Fruit fly (Drosophila melanogaster) whole organism, embryonic: ENCODE results near the gene CG33230.
A peak's percentile ranks its signal among the peaks of the same experiment; 100 is the strongest.

Experiments used
- Bdp1 ChIP-seq: fragments of 200-800 bp; sonication (Bioruptor generic); optimal IDR thresholded peaks from 3 replicates; lab custom pipeline; 2016; ENCODE audit warnings: missing biosample characterization, missing genetic modification characterization
- CG10565 ChIP-seq: fragments of 200-800 bp; sonication (Bioruptor generic); optimal IDR thresholded peaks from 3 replicates; lab custom pipeline; 2016; ENCODE audit warnings: missing biosample characterization, mild to moderate bottlenecking, missing genetic modification characterization
- CG13296 ChIP-seq: fragments of 200-800 bp; sonication (Bioruptor generic); optimal IDR thresholded peaks from 3 replicates; lab custom pipeline; 2018; ENCODE audit warnings: missing biosample characterization, mild to moderate bottlenecking, missing genetic modification characterization
- CG15011 ChIP-seq: fragments of 200-800 bp; sonication (Bioruptor generic); optimal IDR thresholded peaks from 3 replicates; lab custom pipeline; 2018; ENCODE audit warnings: missing biosample characterization, mild to moderate bottlenecking, missing genetic modification characterization
- CG15514 ChIP-seq: fragments of 200-800 bp; sonication (Bioruptor generic); optimal IDR thresholded peaks from 3 replicates; lab custom pipeline; 2017; ENCODE audit warnings: missing biosample characterization, missing genetic modification characterization, mild to moderate bottlenecking, moderate library complexity, missing genetic modification reagents
- CG16863 ChIP-seq: fragments of 200-800 bp; sonication (Bioruptor generic); optimal IDR thresholded peaks from 3 replicates; lab custom pipeline; 2016; ENCODE audit warnings: missing biosample characterization, missing genetic modification characterization
- CG17328 ChIP-seq: fragments of 200-800 bp; sonication (Bioruptor generic); IDR thresholded peaks from 2 replicates; pipeline ENCODE4 v1.3.6; 2022; ENCODE audit warnings: missing biosample characterization, missing genetic modification characterization
- CG17612 ChIP-seq: fragments of 200-800 bp; sonication (Bioruptor generic); IDR thresholded peaks from 2 replicates; pipeline ENCODE4 v1.3.6; 2022; ENCODE audit warnings: missing biosample characterization, missing genetic modification characterization
- CG18011 ChIP-seq: fragments of 200-800 bp; sonication (Bioruptor generic); optimal IDR thresholded peaks from 2 replicates; lab custom pipeline; 2017; ENCODE audit warnings: missing biosample characterization, missing genetic modification characterization, mild to moderate bottlenecking, moderate library complexity, missing genotype
- CG18619 ChIP-seq: fragments of 200-800 bp; sonication (Bioruptor generic); optimal IDR thresholded peaks from 3 replicates; lab custom pipeline; 2017; ENCODE audit warnings: missing biosample characterization, mild to moderate bottlenecking, missing genetic modification characterization
- CG31388 ChIP-seq: fragments of 200-800 bp; sonication (Bioruptor generic); optimal IDR thresholded peaks from 2 replicates; lab custom pipeline; 2016; ENCODE audit warnings: missing biosample characterization, missing genetic modification characterization
- CG3163 ChIP-seq: fragments of 200-800 bp; sonication (Bioruptor generic); optimal IDR thresholded peaks from 3 replicates; lab custom pipeline; 2016; ENCODE audit warnings: missing biosample characterization, missing genetic modification characterization
- CG34376 ChIP-seq: fragments of 200-800 bp; sonication (Bioruptor generic); optimal IDR thresholded peaks from 2 replicates; lab custom pipeline; 2018; ENCODE audit warnings: missing biosample characterization, mild to moderate bottlenecking, missing genetic modification characterization
- CG34422 ChIP-seq: fragments of 200-800 bp; sonication (Bioruptor generic); IDR thresholded peaks from 3 replicates; pipeline ENCODE4 v1.3.6; 2022; ENCODE audit warnings: missing biosample characterization, missing genetic modification characterization
- CG6175 ChIP-seq: fragments of 200-800 bp; sonication (Bioruptor generic); IDR thresholded peaks from 3 replicates; pipeline ENCODE4 v1.3.6; 2022; ENCODE audit warnings: missing biosample characterization, missing genetic modification characterization
- CG6654 ChIP-seq: fragments of 200-800 bp; sonication (Bioruptor generic); optimal IDR thresholded peaks from 2 replicates; lab custom pipeline; 2017; ENCODE audit warnings: missing biosample characterization, mild to moderate bottlenecking, missing genetic modification characterization
- CG7786 ChIP-seq: fragments of 200-800 bp; sonication (Bioruptor generic); optimal IDR thresholded peaks from 2 replicates; lab custom pipeline; 2016; ENCODE audit warnings: missing biosample characterization, missing genetic modification characterization
- CG7987 ChIP-seq: fragments of 200-800 bp; sonication (Bioruptor generic); optimal IDR thresholded peaks from 2 replicates; lab custom pipeline; 2018; ENCODE audit warnings: missing biosample characterization, mild to moderate bottlenecking, missing genetic modification characterization, moderate library complexity
- CG8765 ChIP-seq: fragments of 200-800 bp; sonication (Bioruptor generic); IDR thresholded peaks from 2 replicates; pipeline ENCODE4 v1.3.6; 2022; ENCODE audit warnings: missing biosample characterization, missing genetic modification characterization
- CG9437 ChIP-seq: fragments of 200-800 bp; sonication (Bioruptor generic); optimal IDR thresholded peaks from 2 replicates; lab custom pipeline; 2018; ENCODE audit warnings: missing biosample characterization, mild to moderate bottlenecking, missing genetic modification characterization
- E2f2 ChIP-seq: fragments of 200-800 bp; sonication (Bioruptor generic); IDR thresholded peaks from 2 replicates; pipeline ENCODE4 v1.3.6; 2022; ENCODE audit warnings: missing biosample characterization, missing genetic modification characterization
- HHEX ChIP-seq: fragments of 200-800 bp; sonication (Bioruptor generic); optimal IDR thresholded peaks from 3 replicates; lab custom pipeline; 2017; ENCODE audit warnings: missing biosample characterization, mild to moderate bottlenecking, missing genetic modification characterization, missing genetic modification reagents
- Lim3 ChIP-seq: fragments of 200-800 bp; sonication (Bioruptor generic); IDR thresholded peaks from 2 replicates; pipeline ENCODE4 v1.3.6; 2022; ENCODE audit warnings: missing biosample characterization, missing genetic modification characterization
- NK7.1 ChIP-seq: fragments of 200-800 bp; sonication (Bioruptor generic); optimal IDR thresholded peaks from 3 replicates; lab custom pipeline; 2016; ENCODE audit warnings: missing biosample characterization, missing genetic modification characterization
- Nf-YC ChIP-seq: fragments of 200-800 bp; optimal IDR thresholded peaks from 3 replicates; lab custom pipeline; 2019; ENCODE audit warnings: missing biosample characterization, mild to moderate bottlenecking, missing genetic modification characterization, moderate library complexity
- NfI ChIP-seq: fragments of 200-800 bp; sonication (Bioruptor generic); optimal IDR thresholded peaks from 3 replicates; lab custom pipeline; 2018; ENCODE audit warnings: missing biosample characterization, mild to moderate bottlenecking, missing genetic modification characterization, moderate library complexity
- Oli ChIP-seq: fragments of 200-800 bp; sonication (Bioruptor generic); optimal IDR thresholded peaks from 2 replicates; lab custom pipeline; 2018; ENCODE audit warnings: missing biosample characterization, mild to moderate bottlenecking, missing genetic modification characterization, moderate library complexity
- Optix ChIP-seq: fragments of 200-800 bp; sonication (Bioruptor generic); IDR thresholded peaks from 3 replicates; pipeline ENCODE4 v1.3.6; 2022; ENCODE audit warnings: missing biosample characterization, missing genetic modification characterization
- Pdp1 ChIP-seq, 2 experiments: fragments of 200-800 bp; sonication (Bioruptor generic); optimal IDR thresholded peaks; 3 replicates each; lab custom pipeline; 2016; ENCODE audit warnings: missing biosample characterization in 2 of 2, missing genetic modification characterization in 2 of 2, mild to moderate bottlenecking in 1 of 2, moderate library complexity in 1 of 2
- Ptx1 ChIP-seq: fragments of 200-800 bp; sonication (Bioruptor generic); IDR thresholded peaks from 2 replicates; pipeline ENCODE4 v1.3.6; 2022; ENCODE audit warnings: missing biosample characterization, missing genetic modification characterization
- Spps ChIP-seq: fragments of 200-800 bp; sonication (Bioruptor generic); optimal IDR thresholded peaks from 2 replicates; lab custom pipeline; 2018; ENCODE audit warnings: missing biosample characterization, mild to moderate bottlenecking, missing genetic modification characterization
- Usf ChIP-seq: fragments of 200-800 bp; sonication (Bioruptor generic); optimal IDR thresholded peaks from 2 replicates; lab custom pipeline; 2017; ENCODE audit warnings: missing genotype, missing biosample characterization, missing genetic modification characterization
- YL-1 ChIP-seq: fragments of 200-800 bp; sonication (Bioruptor generic); optimal IDR thresholded peaks from 3 replicates; lab custom pipeline; 2017; ENCODE audit warnings: missing biosample characterization, mild to moderate bottlenecking, missing genetic modification characterization
- ap ChIP-seq: fragments of 200-800 bp; sonication (Bioruptor generic); IDR thresholded peaks from 2 replicates; pipeline ENCODE4 v1.3.6; 2022; ENCODE audit warnings: missing biosample characterization, missing genetic modification characterization
- ase ChIP-seq: fragments of 200-800 bp; sonication (Bioruptor generic); IDR thresholded peaks from 3 replicates; pipeline ENCODE4 v1.3.6; 2022; ENCODE audit warnings: missing biosample characterization, missing genetic modification characterization
- br ChIP-seq: fragments of >200 bp; optimal IDR thresholded peaks from 2 replicates; lab custom pipeline; 2017
- chif ChIP-seq, 2 experiments: fragments of 200-800 bp; sonication (Bioruptor generic); optimal IDR thresholded peaks; 3 replicates each; lab custom pipeline; 2016; ENCODE audit warnings: missing biosample characterization in 2 of 2, missing genetic modification characterization in 2 of 2
- chn ChIP-seq: fragments of 200-800 bp; sonication (Bioruptor generic); optimal IDR thresholded peaks from 2 replicates; lab custom pipeline; 2016; ENCODE audit warnings: missing biosample characterization, missing genetic modification characterization
- danr ChIP-seq: fragments of 200-800 bp; sonication (Bioruptor generic); IDR thresholded peaks from 2 replicates; pipeline ENCODE4 v1.3.6; 2022; ENCODE audit warnings: missing biosample characterization, missing genetic modification characterization
- disco-r ChIP-seq: fragments of 200-800 bp; sonication (Bioruptor generic); optimal IDR thresholded peaks from 2 replicates; lab custom pipeline; 2016; ENCODE audit warnings: missing biosample characterization, missing genetic modification characterization
- fd3F ChIP-seq: fragments of 200-800 bp; sonication (Bioruptor generic); optimal IDR thresholded peaks from 2 replicates; lab custom pipeline; 2018; ENCODE audit warnings: missing biosample characterization, mild to moderate bottlenecking, missing genetic modification characterization, moderate library complexity
- grau ChIP-seq: fragments of 200-800 bp; optimal IDR thresholded peaks from 3 replicates; lab custom pipeline; 2019; ENCODE audit warnings: missing biosample characterization, mild to moderate bottlenecking, missing genetic modification characterization, moderate library complexity
- gsb-n ChIP-seq: fragments of 200-800 bp; sonication (Bioruptor generic); optimal IDR thresholded peaks from 3 replicates; lab custom pipeline; 2018; ENCODE audit warnings: missing biosample characterization, mild to moderate bottlenecking, missing genetic modification characterization
- lbe ChIP-seq: fragments of 200-800 bp; sonication (Bioruptor generic); optimal IDR thresholded peaks from 2 replicates; lab custom pipeline; 2016; ENCODE audit warnings: missing biosample characterization, mild to moderate bottlenecking, missing genetic modification characterization
- oc ChIP-seq: fragments of 200-800 bp; sonication (Bioruptor generic); optimal IDR thresholded peaks from 2 replicates; lab custom pipeline; 2018; ENCODE audit warnings: missing biosample characterization, mild to moderate bottlenecking, missing genetic modification characterization, moderate library complexity
- pnt ChIP-seq: fragments of 200-800 bp; sonication (Bioruptor generic); optimal IDR thresholded peaks from 3 replicates; lab custom pipeline; 2016; ENCODE audit warnings: missing biosample characterization, missing genetic modification characterization
- repo ChIP-seq: fragments of 200-800 bp; sonication (Bioruptor generic); optimal IDR thresholded peaks from 2 replicates; lab custom pipeline; 2016; ENCODE audit warnings: missing biosample characterization, missing genetic modification characterization
- scrt ChIP-seq: fragments of 200-800 bp; sonication (Bioruptor generic); optimal IDR thresholded peaks from 2 replicates; lab custom pipeline; 2018; ENCODE audit warnings: missing biosample characterization, mild to moderate bottlenecking, missing genetic modification characterization, moderate library complexity
- sna ChIP-seq: fragments of 200-800 bp; sonication (Bioruptor generic); IDR thresholded peaks from 2 replicates; pipeline ENCODE4 v1.3.6; 2022; ENCODE audit warnings: missing biosample characterization, missing genetic modification characterization; ENCODE audit not compliant: partially characterized antibody
- tin ChIP-seq: fragments of 200-800 bp; sonication (Bioruptor generic); optimal IDR thresholded peaks from 3 replicates; lab custom pipeline; 2016; ENCODE audit warnings: missing biosample characterization, missing genetic modification characterization
- ttk ChIP-seq: fragments of 200-800 bp; sonication (Bioruptor generic); IDR thresholded peaks from 2 replicates; pipeline ENCODE4 v2.1.2; 2022; ENCODE audit warnings: missing biosample characterization, missing genetic modification characterization
- zen2 ChIP-seq: fragments of 200-800 bp; sonication (Bioruptor generic); IDR thresholded peaks from 3 replicates; pipeline ENCODE4 v1.3.6; 2022; ENCODE audit warnings: missing biosample characterization, missing genetic modification characterization; ENCODE audit not compliant: partially characterized antibody

The CG33230 gene

dm6 chr3L:1576489-1577106 is 41.6 kb upstream of the CG33230 start, which contains the start of gene CG13917 (continued):
- TF ChIP-seq Pdp1 (GFP tag; optimal IDR thresholded peaks at IDR 0.05; lab: Kevin White, UChicago), result peak in 1 of 2 experiments; percentile 40
- no peak for TF ChIP-seq ttk
- no peak for TF ChIP-seq oc
- peak; percentile 91 for TF ChIP-seq CG15514 (GFP tag; lab: Kevin White, UChicago)
- no peak for TF ChIP-seq pnt (GFP tag; lab: Kevin White, UChicago)
- TF ChIP-seq gsb-n (tag; lab: Kevin White, UChicago), result no peak
- TF ChIP-seq CG18619 (GFP tag; lab: Kevin White, UChicago), result no peak
- no peak for TF ChIP-seq CG3163 (GFP tag; lab: Kevin White, UChicago)
- TF ChIP-seq CG15011 (GFP tag; lab: Kevin White, UChicago), result no peak
- TF ChIP-seq lbe (GFP tag; lab: Kevin White, UChicago), result no peak
- TF ChIP-seq repo, result no peak
- no peak for TF ChIP-seq CG34376
- no peak for TF ChIP-seq Lim3 (GFP tag; lab: Robert Waterston, UW)
- TF ChIP-seq Optix (GFP tag; lab: Robert Waterston, UW), result no peak
- no peak for TF ChIP-seq CG6175 (GFP tag; lab: Robert Waterston, UW)
- TF ChIP-seq CG13296 (GFP tag; lab: Kevin White, UChicago), result no peak
- TF ChIP-seq br (lab: Kevin White, UChicago), result no peak
- TF ChIP-seq CG34422 (GFP tag; lab: Robert Waterston, UW), result peak; percentile 56; the same call in 1 of the 3 replicates
- no peak for TF ChIP-seq Spps
- TF ChIP-seq grau (tag; lab: Kevin White, UChicago), result no peak
- TF ChIP-seq Usf (GFP tag; lab: Kevin White, UChicago), result no peak
- no peak for TF ChIP-seq ap (GFP tag; lab: Robert Waterston, UW)
- peak; percentile 24 for TF ChIP-seq Nf-YC (tag; lab: Kevin White, UChicago)
- no peak for TF ChIP-seq chif (GFP tag; optimal IDR thresholded peaks at IDR 0.05; lab: Kevin White, UChicago)
- no peak for TF ChIP-seq YL-1 (GFP tag; lab: Kevin White, UChicago)
- no peak for TF ChIP-seq Ptx1 (GFP tag; lab: Robert Waterston, UW)
- no peak for TF ChIP-seq HHEX (GFP tag; lab: Kevin White, UChicago)
- TF ChIP-seq CG17612, result no peak
- TF ChIP-seq Oli (tag; lab: Kevin White, UChicago), result no peak
- TF ChIP-seq CG16863, result no peak
- TF ChIP-seq disco-r (GFP tag; lab: Kevin White, UChicago), result no peak
- no peak for TF ChIP-seq danr (GFP tag; lab: Robert Waterston, UW)
- TF ChIP-seq tin (GFP tag; lab: Kevin White, UChicago), result no peak
- no peak for TF ChIP-seq CG18011 (GFP tag; lab: Kevin White, UChicago)
- no peak for TF ChIP-seq CG10565 (GFP tag; lab: Kevin White, UChicago)
- TF ChIP-seq CG8765 (GFP tag; lab: Robert Waterston, UW), result no peak
- TF ChIP-seq NK7.1, result no peak
- TF ChIP-seq scrt, result no peak
- TF ChIP-seq Bdp1, result no peak
- TF ChIP-seq chn (GFP tag; lab: Kevin White, UChicago), result no peak
- TF ChIP-seq zen2 (GFP tag; lab: Robert Waterston, UW), result no peak
- TF ChIP-seq sna (GFP tag; lab: Robert Waterston, UW), result no peak
- TF ChIP-seq CG9437, result no peak
- TF ChIP-seq CG7987 (GFP tag; lab: Kevin White, UChicago), result no peak
- TF ChIP-seq ase (GFP tag; lab: Robert Waterston, UW), result no peak
- TF ChIP-seq CG17328 (GFP tag; lab: Robert Waterston, UW), result no peak
- no peak for TF ChIP-seq fd3F (GFP tag; lab: Kevin White, UChicago)
- no peak for TF ChIP-seq CG6654 (GFP tag; lab: Kevin White, UChicago)
- TF ChIP-seq NfI, result no peak
- TF ChIP-seq E2f2 (GFP tag; lab: Robert Waterston, UW), result peak; percentile 82
- TF ChIP-seq CG7786 (GFP tag; lab: Kevin White, UChicago), result no peak
- no peak for TF ChIP-seq CG31388 (GFP tag; lab: Kevin White, UChicago)
